Fruit fly (Drosophila melanogaster) whole organism, prepupa: ENCODE measurements around the gene Nct.
A peak's percentile ranks its signal among the peaks of the same experiment; 100 is the strongest.

ENCODE experiments used
- Blimp-1 ChIP-seq: fragments of 200-800 bp; sonication (Bioruptor generic); optimal IDR thresholded peaks from 3 replicates; lab custom pipeline; 2017; ENCODE audit warnings: missing biosample characterization, missing genetic modification characterization, mild to moderate bottlenecking, moderate library complexity, missing genetic modification reagents
- CG10631 ChIP-seq: fragments of 200-800 bp; sonication (Bioruptor generic); optimal IDR thresholded peaks from 2 replicates; lab custom pipeline; 2016; ENCODE audit warnings: missing biosample characterization, missing genetic modification characterization
- CG10669 ChIP-seq: fragments of 200-800 bp; sonication (Bioruptor generic); optimal IDR thresholded peaks from 3 replicates; lab custom pipeline; 2018; ENCODE audit warnings: missing biosample characterization, mild to moderate bottlenecking, missing genetic modification characterization, moderate library complexity
- CG11294 ChIP-seq: fragments of 200-800 bp; sonication (Bioruptor generic); IDR thresholded peaks from 2 replicates; pipeline ENCODE4 v1.3.6; 2022; ENCODE audit warnings: missing biosample characterization, missing genetic modification characterization
- CG11762 ChIP-seq: fragments of 200-800 bp; sonication (Bioruptor generic); optimal IDR thresholded peaks from 3 replicates; lab custom pipeline; 2016; ENCODE audit warnings: missing biosample characterization, missing genetic modification characterization; ENCODE audit not compliant: insufficient read depth
- CG11902 ChIP-seq: fragments of 200-800 bp; sonication (Bioruptor generic); optimal IDR thresholded peaks from 3 replicates; lab custom pipeline; 2016; ENCODE audit warnings: missing biosample characterization, missing genetic modification characterization
- CG15336 ChIP-seq: fragments of 200-800 bp; sonication (Bioruptor generic); IDR thresholded peaks from 2 replicates; pipeline ENCODE4 v1.3.6; 2022; ENCODE audit warnings: missing biosample characterization, missing genetic modification characterization
- CG1621 ChIP-seq: fragments of 200-800 bp; sonication (Bioruptor generic); optimal IDR thresholded peaks from 3 replicates; lab custom pipeline; 2018; ENCODE audit warnings: missing biosample characterization, mild to moderate bottlenecking, missing genetic modification characterization
- CG3919 ChIP-seq: fragments of 200-800 bp; sonication (Bioruptor generic); optimal IDR thresholded peaks from 3 replicates; lab custom pipeline; 2016; ENCODE audit warnings: missing biosample characterization, missing genetic modification characterization
- CG6163 ChIP-seq: fragments of 200-800 bp; sonication (Bioruptor generic); IDR thresholded peaks from 3 replicates; pipeline ENCODE4 v1.3.6; 2022; ENCODE audit warnings: missing biosample characterization, missing genetic modification characterization
- CG6276 ChIP-seq: fragments of 200-800 bp; sonication (Bioruptor generic); optimal IDR thresholded peaks from 2 replicates; lab custom pipeline; 2017; ENCODE audit warnings: missing biosample characterization, mild to moderate bottlenecking, missing genetic modification characterization
- CG6854 ChIP-seq: fragments of 200-800 bp; sonication (Bioruptor generic); optimal IDR thresholded peaks from 2 replicates; lab custom pipeline; 2017; ENCODE audit warnings: missing biosample characterization, mild to moderate bottlenecking, missing genetic modification characterization
- CG8119 ChIP-seq: fragments of 200-800 bp; sonication (Bioruptor generic); IDR thresholded peaks from 3 replicates; pipeline ENCODE4 v1.3.6; 2022; ENCODE audit warnings: missing biosample characterization, missing genetic modification characterization
- CG8319 ChIP-seq: fragments of 200-800 bp; sonication (Bioruptor generic); optimal IDR thresholded peaks from 3 replicates; lab custom pipeline; 2016; ENCODE audit warnings: missing biosample characterization, missing genetic modification characterization
- CG8632 ChIP-seq: fragments of 200-800 bp; sonication (Bioruptor generic); optimal IDR thresholded peaks from 3 replicates; lab custom pipeline; 2016; ENCODE audit warnings: missing biosample characterization, missing genetic modification characterization
- CG9139 ChIP-seq: fragments of 200-800 bp; sonication (Bioruptor generic); optimal IDR thresholded peaks from 3 replicates; lab custom pipeline; 2017; ENCODE audit warnings: missing biosample characterization, mild to moderate bottlenecking, missing genetic modification characterization
- Eip75B ChIP-seq: fragments of 200-800 bp; sonication (Bioruptor generic); optimal IDR thresholded peaks from 3 replicates; lab custom pipeline; 2016; ENCODE audit warnings: missing biosample characterization, missing genetic modification characterization
- Eip78C ChIP-seq: fragments of 200-800 bp; sonication (Bioruptor generic); peaks from one replicate; lab custom pipeline; 2016; ENCODE audit warnings: missing biosample characterization, missing genetic modification characterization
- Hr38 ChIP-seq: sonication (Bioruptor generic); optimal IDR thresholded peaks from 2 replicates; lab custom pipeline; 2016; ENCODE audit warnings: missing biosample characterization, missing genetic modification characterization
- Hr39 ChIP-seq: fragments of 200-800 bp; sonication (Bioruptor generic); optimal IDR thresholded peaks from 2 replicates; lab custom pipeline; 2016; ENCODE audit warnings: missing biosample characterization, missing genetic modification characterization
- Hr4 ChIP-seq: fragments of 200-800 bp; sonication (Bioruptor generic); optimal IDR thresholded peaks from 3 replicates; lab custom pipeline; 2016; ENCODE audit warnings: missing biosample characterization, missing genetic modification characterization
- OdsH ChIP-seq: fragments of 200-800 bp; sonication (Bioruptor generic); optimal IDR thresholded peaks from 3 replicates; lab custom pipeline; 2016; ENCODE audit warnings: missing biosample characterization, missing genetic modification characterization
- achi ChIP-seq: fragments of 200-800 bp; sonication (Bioruptor generic); optimal IDR thresholded peaks from 3 replicates; lab custom pipeline; 2016; ENCODE audit warnings: missing biosample characterization, missing genetic modification characterization
- acj6 ChIP-seq: fragments of 200-800 bp; sonication (Bioruptor generic); optimal IDR thresholded peaks from 3 replicates; lab custom pipeline; 2016; ENCODE audit warnings: missing biosample characterization, missing genetic modification characterization
- eg ChIP-seq: fragments of 200-800 bp; sonication (Bioruptor generic); IDR thresholded peaks from 3 replicates; pipeline ENCODE4 v1.3.6; 2022; ENCODE audit warnings: missing biosample characterization, missing genetic modification characterization
- fd59A ChIP-seq: fragments of 200-800 bp; sonication (Bioruptor generic); optimal IDR thresholded peaks from 2 replicates; lab custom pipeline; 2017; ENCODE audit warnings: missing biosample characterization, mild to moderate bottlenecking, missing genetic modification characterization, missing genetic modification reagents
- fd85E ChIP-seq: fragments of 200-800 bp; sonication (Bioruptor generic); optimal IDR thresholded peaks from 3 replicates; lab custom pipeline; 2016; ENCODE audit warnings: missing biosample characterization, missing genetic modification characterization
- fkh ChIP-seq: fragments of 200-800 bp; sonication (Bioruptor generic); optimal IDR thresholded peaks from 3 replicates; lab custom pipeline; 2017; ENCODE audit warnings: missing biosample characterization, mild to moderate bottlenecking, missing genetic modification characterization, moderate library complexity
- lz ChIP-seq: fragments of 200-800 bp; sonication (Bioruptor generic); optimal IDR thresholded peaks from 3 replicates; lab custom pipeline; 2016; ENCODE audit warnings: missing biosample characterization, missing genetic modification characterization
- salr ChIP-seq, 2 experiments: fragments of 200-800 bp; sonication (Bioruptor generic); optimal IDR thresholded peaks; 3 replicates each; lab custom pipeline; 2016 to 2018; ENCODE audit warnings: missing biosample characterization in 2 of 2, missing genetic modification characterization in 2 of 2, mild to moderate bottlenecking in 1 of 2
- spab ChIP-seq: fragments of 200-800 bp; sonication (Bioruptor generic); optimal IDR thresholded peaks from 2 replicates; lab custom pipeline; 2017; ENCODE audit warnings: missing biosample characterization, mild to moderate bottlenecking, missing genetic modification characterization, missing genetic modification reagents
- ss ChIP-seq, 2 experiments: fragments of 200-800 bp; sonication (Bioruptor generic); optimal IDR thresholded peaks; 2 replicates in 1 of 2; 3 replicates in 1 of 2; lab custom pipeline; 2017 to 2018; ENCODE audit warnings: mild to moderate bottlenecking in 2 of 2, missing biosample characterization in 2 of 2, missing genetic modification characterization in 2 of 2, moderate library complexity in 1 of 2
- svp ChIP-seq: fragments of 200-800 bp; sonication (Bioruptor generic); peaks from one replicate; lab custom pipeline; 2016; ENCODE audit warnings: missing biosample characterization, missing genetic modification characterization
- vri ChIP-seq: fragments of 200-800 bp; sonication (Bioruptor generic); optimal IDR thresholded peaks from 3 replicates; lab custom pipeline; 2016; ENCODE audit warnings: missing biosample characterization, mild to moderate bottlenecking, missing genetic modification characterization

Nct gene

DNA sequence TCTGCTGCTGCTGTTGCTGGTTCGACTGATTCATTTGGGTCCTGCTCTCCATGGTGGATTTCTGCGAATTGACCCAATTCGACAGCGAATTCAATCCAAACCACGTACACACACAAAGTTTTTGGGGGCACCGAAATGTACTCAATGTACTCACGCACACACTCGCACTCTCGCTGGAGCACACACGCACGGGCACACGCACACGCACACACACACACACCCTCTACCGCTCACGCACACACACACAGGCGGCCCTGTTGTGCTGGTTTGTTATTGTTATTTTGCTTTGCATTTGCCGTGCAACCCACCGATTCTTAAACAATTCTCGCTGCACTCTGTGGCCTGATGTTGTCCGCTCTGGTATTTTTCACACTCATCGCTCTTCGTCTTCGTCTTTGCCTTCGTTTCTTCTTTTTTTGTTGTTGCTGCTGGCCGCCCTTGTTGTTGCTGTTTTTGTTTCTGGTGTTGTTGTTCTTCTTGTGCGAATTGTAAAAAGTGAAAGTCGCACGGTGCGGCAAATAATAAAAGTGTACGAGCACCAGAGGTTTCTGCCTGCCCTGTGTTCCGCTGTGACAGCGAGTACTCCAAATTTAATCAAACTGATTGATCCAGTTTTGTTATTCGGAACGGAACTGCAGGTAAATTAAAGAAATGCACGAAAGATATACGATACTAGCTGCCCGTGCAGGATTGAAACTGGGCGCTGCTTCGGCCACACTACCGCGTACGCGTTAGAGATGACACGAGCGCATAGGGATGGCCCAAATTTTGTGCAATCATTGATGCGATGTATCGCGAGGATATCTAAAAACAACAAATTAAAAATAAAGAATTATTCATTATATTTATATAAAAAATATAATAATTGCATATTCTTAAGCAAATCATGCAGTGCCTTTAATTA is 24.8 kb downstream of the Nct start, which contains the start of gene CG3744 (continued):
- peak; percentile 38 for TF ChIP-seq CG11762 (GFP tag; lab: Kevin White, UChicago)
- TF ChIP-seq CG3919 = peak; percentile 88
- TF ChIP-seq CG8119 = peak; percentile 76
- TF ChIP-seq fd59A (GFP tag; lab: Kevin White, UChicago) = peak; percentile 31
- peak; percentile 81 for TF ChIP-seq achi (GFP tag; lab: Kevin White, UChicago)
- peak; percentile 55 for TF ChIP-seq Eip75B
- peak in 1 of 2 experiments; percentile 70 for TF ChIP-seq ss (GFP tag; optimal IDR thresholded peaks at IDR 0.05; lab: Kevin White, UChicago)
- peak in 1 of 2 experiments; percentile 70 for TF ChIP-seq salr (GFP tag; optimal IDR thresholded peaks at IDR 0.05; lab: Kevin White, UChicago)
- TF ChIP-seq CG6276 (GFP tag; lab: Kevin White, UChicago) = no peak
- TF ChIP-seq CG8632 = peak; percentile 72
- TF ChIP-seq CG11294 (GFP tag; lab: Robert Waterston, UW) = peak; percentile 85
- peak; percentile 73 for TF ChIP-seq CG15336 (GFP tag; lab: Robert Waterston, UW)
- peak; percentile 74 for TF ChIP-seq Hr39 (GFP tag; lab: Kevin White, UChicago)
- TF ChIP-seq CG10669 (GFP tag; lab: Kevin White, UChicago) = no peak
- TF ChIP-seq spab = peak; percentile 29
- TF ChIP-seq eg (GFP tag; lab: Robert Waterston, UW) = peak; percentile 94
- no peak for TF ChIP-seq fkh (GFP tag; lab: Kevin White, UChicago)
- no peak for TF ChIP-seq fd85E
- peak; percentile 66 for TF ChIP-seq CG11902
- no peak for TF ChIP-seq CG10631 (GFP tag; lab: Kevin White, UChicago)
- peak; percentile 82 for TF ChIP-seq OdsH
- TF ChIP-seq CG9139 = peak; percentile 17
- TF ChIP-seq CG8319 = no peak
- TF ChIP-seq CG6163 (GFP tag; lab: Robert Waterston, UW) = peak; percentile 89
- TF ChIP-seq lz (GFP tag; lab: Kevin White, UChicago) = peak; percentile 74
- peak; percentile 45 for TF ChIP-seq CG6854 (GFP tag; lab: Kevin White, UChicago)
- TF ChIP-seq Hr38 (GFP tag; lab: Kevin White, UChicago) = no peak
- TF ChIP-seq acj6 (GFP tag; lab: Kevin White, UChicago) = peak; percentile 82
- peak; percentile 74 for TF ChIP-seq Hr4 (GFP tag; lab: Kevin White, UChicago)
- TF ChIP-seq vri (GFP tag; lab: Kevin White, UChicago) = no peak

DNA sequence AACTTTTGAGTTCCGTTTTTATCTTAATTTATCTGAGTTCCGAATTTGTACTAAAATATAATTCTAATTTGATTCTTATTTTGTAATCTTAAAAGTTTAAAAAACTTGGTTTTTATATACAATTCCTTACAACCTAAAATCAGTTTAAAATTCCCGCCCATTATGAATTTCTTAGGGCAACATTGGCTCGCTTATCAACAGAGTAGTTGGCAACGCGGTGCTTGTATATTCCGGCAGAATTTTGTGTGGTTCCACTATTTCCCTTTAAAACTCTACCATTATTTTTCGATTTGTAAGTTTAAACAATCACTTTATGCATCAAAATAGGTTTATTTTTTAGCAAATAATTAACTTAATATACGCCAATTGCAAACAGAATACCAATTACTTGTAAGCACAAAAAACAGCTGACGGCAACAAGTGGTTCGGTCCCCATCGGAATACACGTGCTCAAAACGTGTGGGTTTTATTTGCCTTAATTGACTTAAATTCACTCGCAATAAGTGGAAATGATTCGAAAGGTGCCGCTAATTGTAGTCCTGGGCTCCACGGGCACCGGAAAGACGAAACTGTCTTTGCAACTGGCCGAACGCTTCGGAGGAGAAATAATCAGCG is 25.5 kb downstream of the Nct start, which contains the start of the genes CG11089 and CG31381:
CG11089 (plus strand) TSS at position 203 of the 615 bp plus-strand sequence.
CG31381 (plus strand) TSS at position 203 of the 615 bp plus-strand sequence.
- TF ChIP-seq eg (GFP tag; lab: Robert Waterston, UW) (no peak), CG1621 (peak; percentile 82), CG6854 (GFP tag; lab: Kevin White, UChicago) (no peak), Blimp-1 (no peak), Eip78C (GFP tag; lab: Kevin White, UChicago) (peak; percentile 85), CG6276 (GFP tag; lab: Kevin White, UChicago) (no peak)

DNA sequence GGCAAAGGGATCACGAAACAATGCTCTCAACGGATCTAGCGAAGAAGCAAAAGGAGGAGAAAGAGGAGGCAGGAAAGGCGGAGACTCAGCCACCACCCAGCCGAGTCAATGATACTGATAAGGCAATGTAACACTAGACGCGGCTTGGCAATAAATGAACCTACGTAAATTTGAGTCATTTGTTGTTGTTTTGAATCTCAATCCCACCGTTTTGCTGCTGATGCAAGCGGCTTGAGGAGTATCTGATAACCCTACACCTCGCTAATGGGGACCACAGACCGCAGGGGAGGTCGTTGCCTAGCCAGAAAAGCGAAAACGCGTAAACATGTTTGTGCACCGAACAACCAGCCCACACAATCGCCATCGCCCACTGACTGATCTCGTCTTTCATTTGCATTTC is 27.3 kb downstream of the Nct start:
- no peak for TF ChIP-seq achi (GFP tag; lab: Kevin White, UChicago)
- TF ChIP-seq svp = peak; percentile 100
- TF ChIP-seq, all 60 proteins: peak for 1
